Fruit fly (Drosophila melanogaster) whole organism, embryonic: ENCODE results near the gene CG9483.

ENCODE experiments used
- Awh ChIP-seq: fragments of 200-800 bp; sonication (Bioruptor generic); IDR thresholded peaks from 2 replicates; pipeline ENCODE4, ENCODE4 v1.3.6; 2022; ENCODE audit warnings: missing biosample characterization, missing genetic modification characterization
- Bteb2 ChIP-seq: fragments of 200-800 bp; sonication (Bioruptor generic); optimal IDR thresholded peaks from 2 replicates; lab custom pipeline; 2016; ENCODE audit warnings: missing biosample characterization, missing genetic modification characterization
- CG10366 ChIP-seq: fragments of 200-800 bp; sonication (Bioruptor generic); IDR thresholded peaks from 2 replicates; pipeline ENCODE4 v1.3.6; 2022; ENCODE audit warnings: missing biosample characterization, missing genetic modification characterization
- CG10431 ChIP-seq: fragments of 200-800 bp; sonication (Bioruptor generic); optimal IDR thresholded peaks from 3 replicates; lab custom pipeline; 2018; ENCODE audit warnings: missing biosample characterization, mild to moderate bottlenecking, missing genetic modification characterization
- CG11456 ChIP-seq: fragments of 200-800 bp; sonication (Bioruptor generic); IDR thresholded peaks from 3 replicates; pipeline ENCODE4 v1.3.6; 2022; ENCODE audit warnings: missing biosample characterization, missing genetic modification characterization
- CG15011 ChIP-seq: fragments of 200-800 bp; sonication (Bioruptor generic); optimal IDR thresholded peaks from 3 replicates; lab custom pipeline; 2018; ENCODE audit warnings: missing biosample characterization, mild to moderate bottlenecking, missing genetic modification characterization
- CG31224 ChIP-seq: fragments of 200-800 bp; sonication (Bioruptor generic); IDR thresholded peaks from 2 replicates; pipeline ENCODE4 v1.3.6; 2022; ENCODE audit warnings: missing biosample characterization, missing genetic modification characterization
- CG32767 ChIP-seq: fragments of 200-800 bp; sonication (Bioruptor generic); IDR thresholded peaks from 2 replicates; pipeline ENCODE4 v1.3.6; 2022; ENCODE audit warnings: missing biosample characterization, missing genetic modification characterization
- CG33557 ChIP-seq: fragments of 200-800 bp; sonication (Bioruptor generic); optimal IDR thresholded peaks from 2 replicates; lab custom pipeline; 2019; ENCODE audit warnings: missing biosample characterization, mild to moderate bottlenecking, missing genetic modification characterization, moderate library complexity
- CG34224 ChIP-seq: fragments of 200-800 bp; sonication (Bioruptor generic); IDR thresholded peaks from 3 replicates; pipeline ENCODE4 v1.3.6; 2022; ENCODE audit warnings: missing biosample characterization, missing genetic modification characterization; ENCODE audit not compliant: partially characterized antibody
- CG6175 ChIP-seq: fragments of 200-800 bp; sonication (Bioruptor generic); IDR thresholded peaks from 3 replicates; pipeline ENCODE4 v1.3.6; 2022; ENCODE audit warnings: missing biosample characterization, missing genetic modification characterization
- CG6689 ChIP-seq: fragments of 200-800 bp; sonication (Bioruptor generic); IDR thresholded peaks from 2 replicates; pipeline ENCODE4 v1.3.6; 2022; ENCODE audit warnings: missing biosample characterization, missing genetic modification characterization
- CG8089 ChIP-seq: fragments of 200-800 bp; sonication (Bioruptor generic); optimal IDR thresholded peaks from 3 replicates; lab custom pipeline; 2016; ENCODE audit warnings: missing biosample characterization, missing genetic modification characterization
- CG8478 ChIP-seq: fragments of >200 bp; optimal IDR thresholded peaks from 2 replicates; lab custom pipeline; 2018
- CG9215 ChIP-seq: fragments of 200-800 bp; sonication (Bioruptor generic); IDR thresholded peaks from 2 replicates; pipeline ENCODE4 v1.3.6; 2022; ENCODE audit warnings: missing biosample characterization, missing genetic modification characterization
- CG9609 ChIP-seq: fragments of 200-800 bp; sonication (Bioruptor generic); optimal IDR thresholded peaks from 3 replicates; lab custom pipeline; 2016; ENCODE audit warnings: missing biosample characterization, missing genetic modification characterization
- CG9727 ChIP-seq: fragments of 200-800 bp; sonication (Bioruptor generic); optimal IDR thresholded peaks from 3 replicates; lab custom pipeline; 2017; ENCODE audit warnings: missing biosample characterization, mild to moderate bottlenecking, missing genetic modification characterization
- CG9797 ChIP-seq: fragments of 200-800 bp; sonication (Bioruptor generic); optimal IDR thresholded peaks from 3 replicates; lab custom pipeline; 2018; ENCODE audit warnings: missing biosample characterization, mild to moderate bottlenecking, missing genetic modification characterization
- CG9932 ChIP-seq: fragments of 200-800 bp; sonication (Bioruptor generic); IDR thresholded peaks from 2 replicates; pipeline ENCODE4 v1.3.6; 2022; ENCODE audit warnings: missing biosample characterization, missing genetic modification characterization
- Camta ChIP-seq: fragments of 200-800 bp; sonication (Bioruptor generic); optimal IDR thresholded peaks from 2 replicates; lab custom pipeline; 2016; ENCODE audit warnings: missing biosample characterization, missing genetic modification characterization
- Dfd ChIP-seq, 2 experiments: fragments of >200 bp; optimal IDR thresholded peaks; 2 replicates each; lab custom pipeline; 2017; ENCODE audit warnings: missing biosample characterization in 2 of 2, missing genetic modification characterization in 2 of 2
- Dref ChIP-seq: fragments of 200-800 bp; sonication (Bioruptor generic); IDR thresholded peaks from 2 replicates; pipeline ENCODE4 v1.3.6; 2022; ENCODE audit warnings: missing biosample characterization, missing genetic modification characterization
- HLHmδ ChIP-seq: fragments of 200-800 bp; sonication (Bioruptor generic); optimal IDR thresholded peaks from 2 replicates; lab custom pipeline; 2018; ENCODE audit warnings: missing biosample characterization, mild to moderate bottlenecking, missing genetic modification characterization, moderate library complexity
- Med ChIP-seq: fragments of 200-800 bp; sonication (Bioruptor generic); peaks from one replicate; lab custom pipeline; 2016; ENCODE audit warnings: missing biosample characterization, missing genetic modification characterization, mild to moderate bottlenecking, inconsistent platforms, moderate library complexity
- Nf-YB ChIP-seq: fragments of 200-800 bp; sonication (Bioruptor generic); optimal IDR thresholded peaks from 3 replicates; lab custom pipeline; 2019; ENCODE audit warnings: missing biosample characterization, mild to moderate bottlenecking, missing genetic modification characterization, moderate library complexity
- Nf-YC ChIP-seq: fragments of 200-800 bp; optimal IDR thresholded peaks from 3 replicates; lab custom pipeline; 2019; ENCODE audit warnings: missing biosample characterization, mild to moderate bottlenecking, missing genetic modification characterization, moderate library complexity
- NfI ChIP-seq: fragments of 200-800 bp; sonication (Bioruptor generic); optimal IDR thresholded peaks from 3 replicates; lab custom pipeline; 2018; ENCODE audit warnings: missing biosample characterization, mild to moderate bottlenecking, missing genetic modification characterization, moderate library complexity
- Ravus ChIP-seq: fragments of 200-800 bp; sonication (Bioruptor generic); IDR thresholded peaks from 2 replicates; pipeline ENCODE4 v1.3.6; 2022; ENCODE audit warnings: missing biosample characterization, missing genetic modification characterization
- abd-A ChIP-seq: fragments of 200-800 bp; sonication (Bioruptor generic); optimal IDR thresholded peaks from 3 replicates; lab custom pipeline; 2019; ENCODE audit warnings: missing biosample characterization, mild to moderate bottlenecking, missing genetic modification characterization, moderate library complexity
- aop ChIP-seq: fragments of 200-800 bp; sonication (Bioruptor generic); IDR thresholded peaks from 2 replicates; pipeline ENCODE4 v1.3.6; 2022; ENCODE audit warnings: missing biosample characterization, missing genetic modification characterization
- ase ChIP-seq: fragments of 200-800 bp; sonication (Bioruptor generic); IDR thresholded peaks from 3 replicates; pipeline ENCODE4 v1.3.6; 2022; ENCODE audit warnings: missing biosample characterization, missing genetic modification characterization
- caup ChIP-seq: fragments of 200-800 bp; sonication (Bioruptor generic); optimal IDR thresholded peaks from 3 replicates; lab custom pipeline; 2017; ENCODE audit warnings: missing biosample characterization, mild to moderate bottlenecking, missing genetic modification characterization, moderate library complexity; ENCODE audit not compliant: severe bottlenecking
- dmrt99B ChIP-seq: fragments of 200-800 bp; sonication (Bioruptor generic); optimal IDR thresholded peaks from 2 replicates; lab custom pipeline; 2018; ENCODE audit warnings: missing biosample characterization, mild to moderate bottlenecking, missing genetic modification characterization, moderate library complexity
- dysf ChIP-seq: fragments of 200-800 bp; sonication (Bioruptor generic); IDR thresholded peaks from 3 replicates; pipeline ENCODE4 v1.3.6; 2022; ENCODE audit warnings: missing biosample characterization, missing genetic modification characterization
- gsb-n ChIP-seq: fragments of 200-800 bp; sonication (Bioruptor generic); optimal IDR thresholded peaks from 3 replicates; lab custom pipeline; 2018; ENCODE audit warnings: missing biosample characterization, mild to moderate bottlenecking, missing genetic modification characterization
- hbn ChIP-seq: fragments of 200-800 bp; sonication (Bioruptor generic); IDR thresholded peaks from 2 replicates; pipeline ENCODE4 v1.3.6; 2022; ENCODE audit warnings: missing biosample characterization, missing genetic modification characterization; ENCODE audit not compliant: partially characterized antibody
- her ChIP-seq: fragments of 200-800 bp; sonication (Bioruptor generic); optimal IDR thresholded peaks from 2 replicates; lab custom pipeline; 2016; ENCODE audit warnings: missing biosample characterization, missing genetic modification characterization
- lmd ChIP-seq: fragments of 200-800 bp; sonication (Bioruptor generic); IDR thresholded peaks from 2 replicates; pipeline ENCODE4 v1.3.6; 2022; ENCODE audit warnings: missing biosample characterization, missing genetic modification characterization
- luna ChIP-seq: fragments of 200-800 bp; sonication (Bioruptor generic); optimal IDR thresholded peaks from 2 replicates; lab custom pipeline; 2016; ENCODE audit warnings: missing biosample characterization, missing genetic modification characterization
- nerfin-1 ChIP-seq: fragments of 200-800 bp; sonication (Bioruptor generic); optimal IDR thresholded peaks from 3 replicates; lab custom pipeline; 2019; ENCODE audit warnings: missing biosample characterization, mild to moderate bottlenecking, missing genetic modification characterization, moderate library complexity
- pros ChIP-seq: fragments of 200-800 bp; sonication (Bioruptor generic); optimal IDR thresholded peaks from 3 replicates; lab custom pipeline; 2019; ENCODE audit warnings: missing biosample characterization, mild to moderate bottlenecking, missing genetic modification characterization, moderate library complexity
- slou ChIP-seq: fragments of 200-800 bp; sonication (Bioruptor generic); optimal IDR thresholded peaks from 3 replicates; lab custom pipeline; 2016; ENCODE audit warnings: missing biosample characterization, missing genetic modification characterization
- sqz ChIP-seq: fragments of 200-800 bp; sonication (Bioruptor generic); optimal IDR thresholded peaks from 3 replicates; lab custom pipeline; 2018; ENCODE audit warnings: missing biosample characterization, mild to moderate bottlenecking, missing genetic modification characterization
- tll ChIP-seq, 2 experiments: fragments of 200-800 bp in 1 of 2; fragments of >200 bp in 1 of 2; sonication (Bioruptor generic) in 1 of 2; optimal IDR thresholded peaks; 2 replicates each; lab custom pipeline; 2017 to 2019; ENCODE audit warnings: missing biosample characterization in 2 of 2, missing genetic modification characterization in 2 of 2, mild to moderate bottlenecking in 1 of 2, moderate library complexity in 1 of 2
- unc-4 ChIP-seq: fragments of 200-800 bp; sonication (Bioruptor generic); IDR thresholded peaks from 2 replicates; pipeline ENCODE4 v1.3.6; 2022; ENCODE audit warnings: missing biosample characterization, missing genetic modification characterization; ENCODE audit not compliant: partially characterized antibody
- vvl ChIP-seq: fragments of 200-800 bp; sonication (Bioruptor generic); IDR thresholded peaks from 2 replicates; pipeline ENCODE4 v1.3.6; 2022; ENCODE audit warnings: missing biosample characterization, missing genetic modification characterization
- zfh1 ChIP-seq: fragments of 200-800 bp; sonication (Bioruptor generic); IDR thresholded peaks from 3 replicates; pipeline ENCODE4 v1.3.6; 2022; ENCODE audit warnings: missing biosample characterization, missing genetic modification characterization

Gene CG9483

dm6 chr2L:8879241-8879931, 12.8 kb downstream of the CG9483 start (continued):
- no peak for TF ChIP-seq slou (GFP tag; lab: Kevin White, UChicago)
- TF ChIP-seq CG9215 (GFP tag; lab: Robert Waterston, UW), result 0 out of 2 replicates have a peak, but pooled peaks have one; percentile 21
- 0 out of 3 replicates have a peak, but pooled peaks have one; percentile 5 for TF ChIP-seq dysf (GFP tag; lab: Robert Waterston, UW)
- peak; percentile 26 for TF ChIP-seq gsb-n
- peak; percentile 14; the same call in 1 of the 2 replicates for TF ChIP-seq Dref
- no peak for TF ChIP-seq ase
- TF ChIP-seq CG9609, result no peak
- TF ChIP-seq vvl, result peak; percentile 69; the same call in 1 of the 2 replicates
- 0 out of 2 replicates have a peak, but pooled peaks have one; percentile 13 for TF ChIP-seq CG31224 (GFP tag; lab: Robert Waterston, UW)
- 0 out of 3 replicates have a peak, but pooled peaks have one; percentile 35 for TF ChIP-seq CG11456 (GFP tag; lab: Robert Waterston, UW)
- peak; percentile 67 for TF ChIP-seq CG9932 (GFP tag; lab: Robert Waterston, UW)
- TF ChIP-seq Med, result peak; percentile 78
- TF ChIP-seq Awh, result peak; percentile 98

dm6 chr2L:8881095-8881494, 14.5 kb downstream of the CG9483 start:
- TF ChIP-seq CG6175 (GFP tag; lab: Robert Waterston, UW), result 0 out of 3 replicates have a peak, but pooled peaks have one; percentile 33
- no peak for TF ChIP-seq caup
- peak; percentile 61 for TF ChIP-seq CG8478 (lab: Kevin White, UChicago)
- peak; percentile 57 for TF ChIP-seq Nf-YB (GFP tag; lab: Kevin White, UChicago)
- TF ChIP-seq HLHmδ (GFP tag; lab: Kevin White, UChicago), result no peak
- peak; percentile 78 for TF ChIP-seq Nf-YC (tag; lab: Kevin White, UChicago)
- TF ChIP-seq, all 482 proteins: peak for 4

dm6 chr2L:8884102-8884501, 17.5 kb downstream of the CG9483 start:
- no peak for TF ChIP-seq CG9727 (GFP tag; lab: Kevin White, UChicago)
- TF ChIP-seq pros, result peak; percentile 48
- TF ChIP-seq CG15011 (GFP tag; lab: Kevin White, UChicago), result no peak
- no peak for TF ChIP-seq Camta
- no peak for TF ChIP-seq her
- TF ChIP-seq dmrt99B (tag; lab: Kevin White, UChicago), result no peak
- TF ChIP-seq vvl, result 0 out of 2 replicates have a peak, but pooled peaks have one; percentile 28
- TF ChIP-seq CG9797 (GFP tag; lab: Kevin White, UChicago), result no peak
- TF ChIP-seq tll (GFP tag; optimal IDR thresholded peaks at IDR 0.05; lab: Kevin White, UChicago), result peak in 1 of 2 experiments; percentile 60
- no peak for TF ChIP-seq HLHmδ (GFP tag; lab: Kevin White, UChicago)
- TF ChIP-seq abd-A (tag; lab: Kevin White, UChicago), result peak; percentile 23
- TF ChIP-seq sqz (GFP tag; lab: Kevin White, UChicago), result no peak
- peak; percentile 67 for TF ChIP-seq gsb-n
- TF ChIP-seq CG34224 (GFP tag; lab: Robert Waterston, UW), result no peak
- no peak for TF ChIP-seq unc-4 (GFP tag; lab: Robert Waterston, UW)
- TF ChIP-seq CG6689 (GFP tag; lab: Robert Waterston, UW), result no peak
- no peak for TF ChIP-seq Ravus (GFP tag; lab: Robert Waterston, UW)
- TF ChIP-seq Bteb2, result no peak
- no peak for TF ChIP-seq zfh1
- TF ChIP-seq aop, result no peak
- no peak for TF ChIP-seq CG8089 (GFP tag; lab: Kevin White, UChicago)
- TF ChIP-seq Dfd (GFP tag; optimal IDR thresholded peaks at IDR 0.05; lab: Kevin White, UChicago), result no peak
- TF ChIP-seq CG33557, result no peak
- no peak for TF ChIP-seq hbn
- TF ChIP-seq CG10431, result no peak
- no peak for TF ChIP-seq luna
- TF ChIP-seq NfI (GFP tag; lab: Kevin White, UChicago), result no peak
- TF ChIP-seq nerfin-1 (tag; lab: Kevin White, UChicago), result peak; percentile 72
- TF ChIP-seq CG32767 (GFP tag; lab: Robert Waterston, UW), result no peak
- no peak for TF ChIP-seq CG10366
- no peak for TF ChIP-seq lmd
